Worm (Caenorhabditis elegans) whole organism, early embryonic: ENCODE data around the gene nspg-4.

Source experiments
- B0310.2 ChIP-seq: sonication (generic microtip); optimal IDR thresholded peaks from 2 replicates; lab custom pipeline; 2016; ENCODE audit warnings: mild to moderate bottlenecking, missing genetic modification characterization, missing compliant biosample characterization
- aly-1 ChIP-seq: sonication (generic microtip); optimal IDR thresholded peaks from 2 replicates; lab custom pipeline; 2016; ENCODE audit warnings: missing genetic modification characterization, missing compliant biosample characterization
- ama-1 ChIP-seq: fragments of 150-350 bp; optimal IDR thresholded peaks from 2 replicates; lab custom pipeline; 2014
- flt-1 ChIP-seq: fragments of 200-800 bp; sonication (Bioruptor generic); IDR thresholded peaks from 2 replicates; pipeline ENCODE4 v1.3.6; 2022; ENCODE audit warnings: missing genetic modification characterization, missing compliant biosample characterization
- hmbx-1 ChIP-seq: sonication (generic microtip); optimal IDR thresholded peaks from 2 replicates; lab custom pipeline; 2016; ENCODE audit warnings: mild to moderate bottlenecking, missing genetic modification characterization, missing compliant biosample characterization
- hmg-4 ChIP-seq: fragments of 200-800 bp; sonication (Bioruptor generic); optimal IDR thresholded peaks from 2 replicates; lab custom pipeline; 2018; ENCODE audit warnings: mild to moderate bottlenecking, missing genetic modification characterization, missing compliant biosample characterization
- scrt-1 ChIP-seq: fragments of 200-800 bp; sonication (Bioruptor generic); IDR thresholded peaks from 2 replicates; pipeline ENCODE4 v1.3.6; 2022; ENCODE audit warnings: missing genetic modification characterization, missing compliant biosample characterization
- sea-1 ChIP-seq: fragments of 200-800 bp; sonication (Bioruptor generic); conservative IDR thresholded peaks from 2 replicates; pipeline ENCODE4 v1.3.6; 2022; ENCODE audit warnings: missing genetic modification characterization, missing compliant biosample characterization
- tbx-11 ChIP-seq: fragments of 200-800 bp; sonication (Bioruptor generic); IDR thresholded peaks from 2 replicates; pipeline ENCODE4 v1.3.6; 2022; ENCODE audit warnings: missing genetic modification characterization, missing compliant biosample characterization
- tra-4 ChIP-seq: sonication (generic microtip); optimal IDR thresholded peaks from 2 replicates; lab custom pipeline; 2017; ENCODE audit warnings: missing genetic modification characterization, missing compliant biosample characterization

- TF ChIP-seq ama-1 (lab: Kevin White, UChicago) = no peak
- TF ChIP-seq B0310.2 (tag; lab: Kevin White, UChicago) = no peak
- no peak for TF ChIP-seq aly-1 (tag; lab: Kevin White, UChicago)
- TF ChIP-seq tra-4 = no peak
- TF ChIP-seq flt-1 (GFP tag; lab: Robert Waterston, UW) = no peak
- TF ChIP-seq scrt-1 (GFP tag; lab: Robert Waterston, UW) = no peak
- no peak for TF ChIP-seq hmg-4 (GFP tag; lab: Kevin White, UChicago)
- TF ChIP-seq sea-1 (GFP tag; lab: Robert Waterston, UW) = no peak
- TF ChIP-seq tbx-11 (GFP tag; lab: Robert Waterston, UW) = no peak
- TF ChIP-seq hmbx-1 (tag; lab: Kevin White, UChicago) = no peak
Observed at ce11 chrX:3350306-3350705, at the start of gene nspg-4.
